Fruit fly (Drosophila melanogaster): Measurements from ENCODE around the gene beta-PheRS.

beta-PheRS gene

DNA sequence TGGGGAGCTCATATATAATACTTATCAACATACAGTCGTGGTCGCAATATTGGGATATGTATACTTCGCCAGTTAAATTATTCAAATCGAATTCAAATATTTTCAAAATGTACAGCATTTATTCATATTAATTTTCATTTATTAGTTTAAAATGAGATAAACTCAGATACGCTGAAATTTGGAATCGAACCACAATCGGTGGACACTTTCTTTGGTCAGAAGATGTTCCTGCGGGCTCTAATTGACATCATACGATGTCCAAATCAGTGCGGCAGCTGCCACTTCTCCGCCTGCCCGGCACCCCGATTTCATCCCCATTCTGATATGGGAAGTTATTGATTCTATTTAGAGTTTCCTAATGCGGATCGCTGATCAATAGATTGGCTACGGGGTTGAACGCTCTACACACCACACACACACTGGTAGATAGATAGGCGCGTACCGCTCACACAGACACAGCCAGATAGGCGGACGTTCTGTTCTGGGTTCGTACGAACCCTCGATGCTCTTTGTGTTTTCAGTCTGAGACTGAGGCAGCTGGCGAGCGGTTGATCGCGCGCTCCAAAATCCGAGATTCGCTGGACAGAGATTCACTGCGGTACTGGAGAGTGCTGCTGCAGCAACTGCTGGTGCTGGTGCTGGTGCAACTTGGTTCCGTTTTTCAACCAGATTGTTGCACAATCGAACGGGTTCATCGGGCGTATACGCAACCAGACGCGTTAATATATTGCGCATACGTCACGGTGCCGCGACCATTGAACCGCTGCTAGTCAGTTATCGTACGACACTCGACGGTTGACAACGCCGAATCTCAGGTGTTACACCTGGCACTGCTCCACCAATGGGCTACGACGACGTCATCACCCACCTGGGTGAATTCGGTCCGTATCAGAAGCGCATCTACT lies 23.9 kb upstream of the beta-PheRS start, which contains the start of gene Orct (continued):
- TF ChIP-seq CG11696 (GFP tag; IDR thresholded peaks at IDR 0.05) (peak; percentile 34; the same call in 1 of the 2 replicates), HLH54F (GFP tag; optimal IDR thresholded peaks at IDR 0.05) (peak; percentile 87), unpg (GFP tag; optimal IDR thresholded peaks at IDR 0.05) (peak; percentile 75), tx (GFP tag; optimal IDR thresholded peaks at IDR 0.05) (peak; percentile 47), pho (GFP tag; optimal IDR thresholded peaks at IDR 0.05) (peak; percentile 82), prd (optimal IDR thresholded peaks at IDR 0.05) (no peak), prd (GFP tag; IDR thresholded peaks at IDR 0.05) (peak; percentile 65), stwl (tag; optimal IDR thresholded peaks at IDR 0.05) (no peak), CG1792 (GFP tag; optimal IDR thresholded peaks at IDR 0.05) (no peak), Bdp1 (GFP tag; optimal IDR thresholded peaks at IDR 0.05) (no peak), CG15696 (tag; optimal IDR thresholded peaks at IDR 0.05) (peak; percentile 42), CG4282 (GFP tag; optimal IDR thresholded peaks at IDR 0.05) (no peak), dimm (GFP tag; IDR thresholded peaks at IDR 0.05) (no peak), D (optimal IDR thresholded peaks at IDR 0.05) (no peak), D (GFP tag; optimal IDR thresholded peaks at IDR 0.05) (peak; percentile 33), NfI (GFP tag; optimal IDR thresholded peaks at IDR 0.05) (peak; percentile 75), eyg (GFP tag; optimal IDR thresholded peaks at IDR 0.05) (peak; percentile 51), CG9876 (GFP tag; optimal IDR thresholded peaks at IDR 0.05) (peak; percentile 37), CG9797 (GFP tag; optimal IDR thresholded peaks at IDR 0.05) (no peak), Meics (GFP tag; optimal IDR thresholded peaks at IDR 0.05) (peak; percentile 91), psq (GFP tag; optimal IDR thresholded peaks at IDR 0.05) (peak; percentile 8), gro (GFP tag; optimal IDR thresholded peaks at IDR 0.05) (peak; percentile 53), schlank (tag; optimal IDR thresholded peaks at IDR 0.05) (peak; percentile 52), Hr39 (optimal IDR thresholded peaks at IDR 0.05) (no peak), Hr3 (GFP tag; optimal IDR thresholded peaks at IDR 0.05) (peak; percentile 61), Fer1 (GFP tag; optimal IDR thresholded peaks at IDR 0.05) (peak; percentile 87), CG4404 (GFP tag; IDR thresholded peaks at IDR 0.05) (peak; percentile 43), pfk (GFP tag; optimal IDR thresholded peaks at IDR 0.05) (no peak), BEAF-32 (GFP tag; optimal IDR thresholded peaks at IDR 0.05) (no peak), chif (GFP tag; optimal IDR thresholded peaks at IDR 0.05) (peak in 1 of 2 experiments; percentile 58), lilli (GFP tag; optimal IDR thresholded peaks at IDR 0.05) (peak; percentile 78), gcm (GFP tag; optimal IDR thresholded peaks at IDR 0.05) (peak; percentile 71), gsb-n (tag; optimal IDR thresholded peaks at IDR 0.05) (peak; percentile 54), Fer2 (tag; optimal IDR thresholded peaks at IDR 0.05) (peak; percentile 34), Mrtf (GFP tag; IDR thresholded peaks at IDR 0.05) (peak; percentile 58; the same call in 2 of the 3 replicates), run (tag; optimal IDR thresholded peaks at IDR 0.05) (peak; percentile 59), Hey (tag; optimal IDR thresholded peaks at IDR 0.05) (peak; percentile 63), Deaf1 (tag; optimal IDR thresholded peaks at IDR 0.05) (peak; percentile 61), CG3726 (GFP tag; IDR thresholded peaks at IDR 0.05) (0 out of 3 replicates have a peak, but pooled peaks have one; percentile 15), CG17385 (GFP tag; optimal IDR thresholded peaks at IDR 0.05) (peak; percentile 74), eve (GFP tag; optimal IDR thresholded peaks at IDR 0.05) (no peak), CG12104 (GFP tag; optimal IDR thresholded peaks at IDR 0.05) (peak; percentile 63), salm (tag; optimal IDR thresholded peaks at IDR 0.05) (peak; percentile 35), dm (GFP tag; optimal IDR thresholded peaks at IDR 0.05) (peak; percentile 68), CG30403 (GFP tag; optimal IDR thresholded peaks at IDR 0.05) (peak; percentile 80), CG7839 (tag; optimal IDR thresholded peaks at IDR 0.05) (peak; percentile 84), toy (GFP tag; IDR thresholded peaks at IDR 0.05) (0 out of 2 replicates have a peak, but pooled peaks have one; percentile 51), crc (GFP tag; optimal IDR thresholded peaks at IDR 0.05) (peak; percentile 2), CG17361 (GFP tag; IDR thresholded peaks at IDR 0.05) (peak; percentile 94), CG31441 (GFP tag; IDR thresholded peaks at IDR 0.05) (peak; percentile 73)

All from whole organism, embryonic.